Worm (Caenorhabditis elegans) whole organism, L1 larva: Measurements from ENCODE around the gene K03H9.3.

ENCODE experiments used
- C04F5.9 ChIP-seq: sonication (generic microtip); optimal IDR thresholded peaks from 2 replicates; lab custom pipeline; 2016; ENCODE audit warnings: missing genetic modification characterization, missing compliant biosample characterization
- F16B12.6 ChIP-seq: fragments of 150-350 bp; optimal IDR thresholded peaks from 2 replicates; lab custom pipeline; 2014; ENCODE audit warnings: missing biosample characterization, missing genetic modification characterization
- Y116A8C.19 ChIP-seq: sonication (generic microtip); optimal IDR thresholded peaks from 2 replicates; lab custom pipeline; 2016; ENCODE audit warnings: missing compliant biosample characterization, missing genetic modification characterization, borderline replicate concordance
- aha-1 ChIP-seq: fragments of 150-350 bp; optimal IDR thresholded peaks from 2 replicates; lab custom pipeline; 2014; ENCODE audit warnings: missing biosample characterization, missing genetic modification characterization
- aly-2 ChIP-seq: fragments of 150-350 bp; optimal IDR thresholded peaks from 2 replicates; lab custom pipeline; 2014; ENCODE audit warnings: missing biosample characterization, missing genetic modification characterization
- ama-1 ChIP-seq: fragments of 150-350 bp; optimal IDR thresholded peaks from 2 replicates; lab custom pipeline; 2014
- blmp-1 ChIP-seq: fragments of 150-350 bp; optimal IDR thresholded peaks from 2 replicates; lab custom pipeline; 2014; ENCODE audit warnings: missing biosample characterization, missing genetic modification characterization
- ceh-63 ChIP-seq: fragments of 200-800 bp; sonication (Bioruptor generic); optimal IDR thresholded peaks from 2 replicates; lab custom pipeline; 2018; ENCODE audit warnings: mild to moderate bottlenecking, missing genetic modification characterization, missing compliant biosample characterization
- ceh-90 ChIP-seq: sonication (generic microtip); optimal IDR thresholded peaks from 2 replicates; lab custom pipeline; 2016; ENCODE audit warnings: missing genetic modification characterization, missing compliant biosample characterization
- dpl-1 ChIP-seq, 3 experiments: fragments of 150-350 bp in 2 of 3; sonication (generic microtip) in 1 of 3; optimal IDR thresholded peaks; 2 replicates each; lab custom pipeline; 2014 to 2017; ENCODE audit warnings: missing biosample characterization in 3 of 3, missing genetic modification characterization in 3 of 3, missing genetic modification reagents in 3 of 3
- efl-1 ChIP-seq, 4 experiments: fragments of 150-350 bp; optimal IDR thresholded peaks in 3 of 4; peaks in 1 of 4; 1 replicate in 1 of 4; 2 replicates in 3 of 4; lab custom pipeline; 2014; ENCODE audit warnings: missing biosample characterization in 2 of 4, missing genetic modification characterization in 2 of 4, missing genetic modification reagents in 2 of 4
- efl-3 ChIP-seq: fragments of 200-800 bp; sonication (Bioruptor generic); optimal IDR thresholded peaks from 2 replicates; lab custom pipeline; 2018; ENCODE audit warnings: mild to moderate bottlenecking, missing genetic modification characterization, missing compliant biosample characterization
- egl-13 ChIP-seq: sonication (generic microtip); optimal IDR thresholded peaks from 2 replicates; lab custom pipeline; 2016; ENCODE audit warnings: missing genotype, missing genetic modification reagents, missing genetic modification characterization, missing compliant biosample characterization
- elt-2 ChIP-seq: sonication (generic microtip); optimal IDR thresholded peaks from 2 replicates; lab custom pipeline; 2016; ENCODE audit warnings: missing genetic modification characterization, mild to moderate bottlenecking, inconsistent platforms, missing compliant biosample characterization, missing genetic modification reagents
- elt-3 ChIP-seq, 6 experiments: fragments of 150-350 bp in 1 of 6; sonication (generic microtip); optimal IDR thresholded peaks; 2 replicates each; lab custom pipeline; 2017 to 2018; ENCODE audit warnings: missing biosample characterization in 6 of 6, missing genetic modification characterization in 6 of 6, inconsistent platforms in 1 of 6
- ets-5 ChIP-seq: fragments of 200-800 bp; sonication (Bioruptor generic); IDR thresholded peaks from 2 replicates; pipeline ENCODE4 v1.3.6; 2022; ENCODE audit warnings: missing genetic modification characterization, missing compliant biosample characterization
- fkh-10 ChIP-seq: sonication (generic microtip); optimal IDR thresholded peaks from 2 replicates; lab custom pipeline; 2017; ENCODE audit warnings: missing biosample characterization, missing genetic modification reagents, missing genetic modification characterization
- fkh-4 ChIP-seq: sonication (generic microtip); optimal IDR thresholded peaks from 2 replicates; lab custom pipeline; 2016; ENCODE audit warnings: missing compliant biosample characterization, missing genetic modification characterization, borderline replicate concordance
- fos-1 ChIP-seq: fragments of 150-350 bp; optimal IDR thresholded peaks from 2 replicates; lab custom pipeline; 2014; ENCODE audit warnings: missing biosample characterization, missing genetic modification characterization
- grh-1 ChIP-seq: fragments of 200-800 bp; sonication (Bioruptor generic); IDR thresholded peaks from 2 replicates; pipeline ENCODE4 v1.3.6; 2022; ENCODE audit warnings: missing genetic modification reagents, missing genetic modification characterization, missing compliant biosample characterization
- hlh-17 ChIP-seq: fragments of 200-800 bp; sonication (Bioruptor generic); optimal IDR thresholded peaks from 2 replicates; lab custom pipeline; 2018; ENCODE audit warnings: missing genetic modification characterization, mild to moderate bottlenecking, missing compliant biosample characterization, moderate library complexity, borderline replicate concordance
- hpl-2 ChIP-seq: fragments of 150-350 bp; optimal IDR thresholded peaks from 2 replicates; lab custom pipeline; 2014; ENCODE audit warnings: missing biosample characterization, missing genetic modification reagents, missing genetic modification characterization
- jun-1 ChIP-seq: fragments of 150-350 bp; optimal IDR thresholded peaks from 2 replicates; lab custom pipeline; 2014; ENCODE audit warnings: missing biosample characterization, missing genetic modification reagents, missing genetic modification characterization
- lin-13 ChIP-seq: fragments of 150-350 bp; optimal IDR thresholded peaks from 2 replicates; lab custom pipeline; 2014; ENCODE audit warnings: missing biosample characterization, missing genetic modification reagents, missing genetic modification characterization
- lin-14 ChIP-seq: fragments of 200-800 bp; sonication (Bioruptor generic); optimal IDR thresholded peaks from 2 replicates; lab custom pipeline; 2018; ENCODE audit warnings: mild to moderate bottlenecking, missing genetic modification characterization, moderate library complexity, missing compliant biosample characterization
- lin-15B ChIP-seq: fragments of 150-350 bp; sonication (generic microtip); optimal IDR thresholded peaks from 3 replicates; lab custom pipeline; 2014; ENCODE audit warnings: missing biosample characterization, missing genetic modification characterization
- lin-35 ChIP-seq, 2 experiments: fragments of 150-350 bp; optimal IDR thresholded peaks; 2 replicates each; lab custom pipeline; 2014; ENCODE audit warnings: missing biosample characterization in 2 of 2, missing genetic modification characterization in 2 of 2, missing genetic modification reagents in 2 of 2
- lin-39 ChIP-seq: fragments of 150-350 bp; optimal IDR thresholded peaks from 2 replicates; lab custom pipeline; 2014; ENCODE audit warnings: missing biosample characterization, missing genetic modification reagents, missing genetic modification characterization
- lir-3 ChIP-seq: sonication (generic microtip); optimal IDR thresholded peaks from 2 replicates; lab custom pipeline; 2016; ENCODE audit warnings: mild to moderate bottlenecking, missing genetic modification characterization, moderate library complexity, missing compliant biosample characterization; ENCODE audit not compliant: poor library complexity
- lsy-2 ChIP-seq, 2 experiments: fragments of 150-350 bp; optimal IDR thresholded peaks; 2 replicates each; lab custom pipeline; 2014; ENCODE audit warnings: missing biosample characterization in 2 of 2, missing genetic modification characterization in 2 of 2
- mef-2 ChIP-seq: fragments of 150-350 bp; optimal IDR thresholded peaks from 2 replicates; lab custom pipeline; 2014; ENCODE audit warnings: missing biosample characterization, missing genetic modification characterization
- mep-1 ChIP-seq: fragments of 150-350 bp; optimal IDR thresholded peaks from 2 replicates; lab custom pipeline; 2014; ENCODE audit warnings: missing biosample characterization, missing genetic modification characterization
- nhr-12 ChIP-seq: sonication (generic microtip); optimal IDR thresholded peaks from 2 replicates; lab custom pipeline; 2017; ENCODE audit warnings: missing biosample characterization, missing genetic modification characterization
- nhr-19 ChIP-seq: fragments of 200-800 bp; sonication (Bioruptor generic); conservative IDR thresholded peaks from 2 replicates; pipeline ENCODE4 v1.3.6; 2022; ENCODE audit warnings: missing genetic modification characterization, missing compliant biosample characterization
- nhr-20 ChIP-seq: sonication (generic microtip); optimal IDR thresholded peaks from 2 replicates; lab custom pipeline; 2016; ENCODE audit warnings: mild to moderate bottlenecking, missing genetic modification characterization, missing compliant biosample characterization
- nhr-47 ChIP-seq: sonication (generic microtip); optimal IDR thresholded peaks from 2 replicates; lab custom pipeline; 2016; ENCODE audit warnings: mild to moderate bottlenecking, missing genetic modification characterization, moderate library complexity, missing compliant biosample characterization
- nhr-71 ChIP-seq: sonication (generic microtip); optimal IDR thresholded peaks from 2 replicates; lab custom pipeline; 2016; ENCODE audit warnings: mild to moderate bottlenecking, missing genetic modification characterization, moderate library complexity, missing compliant biosample characterization
- nhr-84 ChIP-seq: sonication (generic microtip); optimal IDR thresholded peaks from 2 replicates; lab custom pipeline; 2017; ENCODE audit warnings: missing biosample characterization, missing genetic modification characterization
- pqm-1 ChIP-seq: sonication (generic microtip); optimal IDR thresholded peaks from 3 replicates; lab custom pipeline; 2017; ENCODE audit warnings: missing biosample characterization, missing genetic modification characterization
- rnt-1 ChIP-seq: sonication (generic microtip); optimal IDR thresholded peaks from 2 replicates; lab custom pipeline; 2016; ENCODE audit warnings: mild to moderate bottlenecking, missing genetic modification characterization, moderate library complexity, missing compliant biosample characterization
- skn-1 ChIP-seq: fragments of 150-350 bp; optimal IDR thresholded peaks from 2 replicates; lab custom pipeline; 2014; ENCODE audit warnings: missing biosample characterization, missing genetic modification characterization
- snu-23 ChIP-seq: sonication (generic microtip); optimal IDR thresholded peaks from 2 replicates; lab custom pipeline; 2016; ENCODE audit warnings: missing genetic modification characterization, missing compliant biosample characterization
- sox-4 ChIP-seq: sonication (generic microtip); optimal IDR thresholded peaks from 2 replicates; lab custom pipeline; 2016; ENCODE audit warnings: missing genetic modification characterization, missing compliant biosample characterization
- sptf-1 ChIP-seq: fragments of 150-350 bp; optimal IDR thresholded peaks from 2 replicates; lab custom pipeline; 2014; ENCODE audit warnings: missing biosample characterization, missing genetic modification characterization
- sup-37 ChIP-seq: fragments of 200-800 bp; sonication (Bioruptor generic); optimal IDR thresholded peaks from 2 replicates; lab custom pipeline; 2018; ENCODE audit warnings: mild to moderate bottlenecking, missing genetic modification characterization, missing compliant biosample characterization
- tbx-2 ChIP-seq: sonication (generic microtip); optimal IDR thresholded peaks from 2 replicates; lab custom pipeline; 2016; ENCODE audit warnings: missing genetic modification characterization, missing compliant biosample characterization
- tlp-1 ChIP-seq: fragments of 150-350 bp; optimal IDR thresholded peaks from 2 replicates; lab custom pipeline; 2014; ENCODE audit warnings: missing biosample characterization, missing genetic modification characterization
- unc-130 ChIP-seq: fragments of 150-350 bp; optimal IDR thresholded peaks from 2 replicates; lab custom pipeline; 2017; ENCODE audit warnings: missing biosample characterization, missing genetic modification characterization, inconsistent platforms
- unc-62 ChIP-seq: fragments of 150-350 bp; optimal IDR thresholded peaks from 2 replicates; lab custom pipeline; 2014; ENCODE audit warnings: missing biosample characterization, missing genetic modification reagents, missing genetic modification characterization
- unc-86 ChIP-seq: sonication (generic microtip); optimal IDR thresholded peaks from 2 replicates; lab custom pipeline; 2016; ENCODE audit warnings: missing genetic modification characterization, missing compliant biosample characterization
- vab-15 ChIP-seq: sonication (generic microtip); optimal IDR thresholded peaks from 2 replicates; lab custom pipeline; 2017; ENCODE audit warnings: missing genotype, mild to moderate bottlenecking, missing genetic modification characterization, missing compliant biosample characterization
- zag-1 ChIP-seq: fragments of 150-350 bp; optimal IDR thresholded peaks from 2 replicates; lab custom pipeline; 2014; ENCODE audit warnings: missing biosample characterization, missing genetic modification characterization
- ztf-4 ChIP-seq: fragments of 150-350 bp; optimal IDR thresholded peaks from 2 replicates; lab custom pipeline; 2014; ENCODE audit warnings: missing biosample characterization, missing genetic modification characterization

The K03H9.3 gene

DNA sequence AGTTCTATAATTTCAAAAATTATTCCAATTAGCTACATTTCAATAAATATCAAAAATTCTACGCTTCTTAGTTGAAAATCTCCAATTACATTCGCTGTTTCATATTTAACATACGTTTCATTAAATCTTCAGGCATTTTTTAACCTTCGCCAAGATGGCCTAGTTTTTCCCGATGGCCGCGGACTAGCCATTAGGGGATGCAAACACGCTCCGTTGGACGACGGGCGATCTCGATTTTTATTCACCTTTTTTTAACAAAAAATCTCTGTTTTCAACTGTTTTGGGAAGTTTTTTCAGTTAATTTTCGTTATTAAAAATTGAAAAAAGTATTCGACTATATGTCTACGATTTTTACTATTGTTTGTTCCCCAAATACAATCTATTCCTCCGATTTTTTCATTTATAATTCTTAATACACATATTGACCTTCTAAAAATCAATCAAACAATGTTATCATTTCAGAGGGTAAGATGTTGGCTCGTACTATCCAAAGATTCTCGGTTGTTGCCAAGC lies 39.7 kb upstream of the K03H9.3 start, which contains the start of gene F58F12.1 (continued):
- TF ChIP-seq lin-13 (GFP tag; lab: Kevin White, UChicago): peak; percentile 50
- no peak for TF ChIP-seq fkh-10 (GFP tag; lab: Kevin White, UChicago)
- TF ChIP-seq sox-4 (tag; lab: Kevin White, UChicago): peak; percentile 41
- TF ChIP-seq vab-15 (tag; lab: Kevin White, UChicago): no peak
- no peak for TF ChIP-seq pqm-1 (tag; lab: Kevin White, UChicago)
- TF ChIP-seq skn-1: no peak
- TF ChIP-seq C04F5.9 (tag; lab: Kevin White, UChicago): peak; percentile 30
- TF ChIP-seq nhr-20 (tag; lab: Kevin White, UChicago): peak; percentile 62
- TF ChIP-seq hpl-2 (GFP tag; lab: Kevin White, UChicago): no peak
- TF ChIP-seq jun-1: peak; percentile 44
- no peak for TF ChIP-seq lin-39
- TF ChIP-seq nhr-47 (tag; lab: Kevin White, UChicago): peak; percentile 72
- TF ChIP-seq hlh-17 (GFP tag; lab: Kevin White, UChicago): no peak
- peak; percentile 73 for TF ChIP-seq lin-14 (GFP tag; lab: Kevin White, UChicago)
- no peak for TF ChIP-seq unc-62 (GFP tag; lab: Kevin White, UChicago)
- no peak for TF ChIP-seq ceh-63 (GFP tag; lab: Kevin White, UChicago)
- peak; percentile 22 for TF ChIP-seq F16B12.6
- no peak for TF ChIP-seq ztf-4 (tag; lab: Kevin White, UChicago)
- no peak for TF ChIP-seq fkh-4 (tag; lab: Kevin White, UChicago)
- no peak for TF ChIP-seq efl-3 (GFP tag; lab: Kevin White, UChicago)
- no peak for TF ChIP-seq mef-2 (tag; lab: Kevin White, UChicago)
- no peak for TF ChIP-seq tlp-1
- no peak for TF ChIP-seq zag-1 (tag; lab: Kevin White, UChicago)
- no peak for TF ChIP-seq Y116A8C.19 (tag; lab: Kevin White, UChicago)
- TF ChIP-seq lsy-2 (tag; optimal IDR thresholded peaks at IDR 0.05; lab: Kevin White, UChicago): peak; percentile 56 to 79
- peak; percentile 72 for TF ChIP-seq nhr-71
- TF ChIP-seq ceh-90 (tag; lab: Kevin White, UChicago): peak; percentile 83
- no peak for TF ChIP-seq ama-1
- no peak for TF ChIP-seq grh-1 (GFP tag; lab: Robert Waterston, UW)
- no peak for TF ChIP-seq elt-2 (tag; lab: Kevin White, UChicago)
- TF ChIP-seq tbx-2 (tag; lab: Kevin White, UChicago): peak; percentile 78
- peak; percentile 3 for TF ChIP-seq unc-86
- TF ChIP-seq lin-15B: peak; percentile 87
- TF ChIP-seq nhr-84: no peak
- peak; percentile 87 for TF ChIP-seq lir-3 (tag; lab: Kevin White, UChicago)
- TF ChIP-seq rnt-1 (tag; lab: Kevin White, UChicago): peak; percentile 95
- TF ChIP-seq dpl-1 (GFP tag; optimal IDR thresholded peaks at IDR 0.05; lab: Kevin White, UChicago): peak; percentile 50 to 76 (median 62)
- TF ChIP-seq unc-130 (tag; lab: Kevin White, UChicago): peak; percentile 55
- no peak for TF ChIP-seq aha-1 (tag; lab: Kevin White, UChicago)
- TF ChIP-seq sup-37 (GFP tag; lab: Kevin White, UChicago): no peak
- peak; percentile 75 for TF ChIP-seq blmp-1
- TF ChIP-seq snu-23: peak; percentile 66
- TF ChIP-seq elt-3 (tag; optimal IDR thresholded peaks at IDR 0.05; lab: Kevin White, UChicago): peak in 1 of 6 experiments; percentile 21
- TF ChIP-seq aly-2 (tag; lab: Kevin White, UChicago): no peak
- no peak for TF ChIP-seq ets-5 (GFP tag; lab: Robert Waterston, UW)
- peak; percentile 68 to 74 for TF ChIP-seq lin-35 (GFP tag; optimal IDR thresholded peaks at IDR 0.05; lab: Kevin White, UChicago)
- TF ChIP-seq nhr-19 (GFP tag; lab: Robert Waterston, UW): peak; percentile 46
- peak; percentile 39 for TF ChIP-seq egl-13 (tag; lab: Kevin White, UChicago)
- TF ChIP-seq efl-1 (optimal IDR thresholded peaks at IDR 0.05; lab: Kevin White, UChicago): peak; percentile 66 to 73
- peak; percentile 61 to 94 for TF ChIP-seq efl-1 (GFP tag; optimal IDR thresholded peaks at IDR 0.05 in 1 of 2; lab: Kevin White, UChicago)
- peak; percentile 81 for TF ChIP-seq mep-1 (tag; lab: Kevin White, UChicago)
- no peak for TF ChIP-seq sptf-1 (tag; lab: Kevin White, UChicago)
- no peak for TF ChIP-seq nhr-12 (tag; lab: Kevin White, UChicago)
- no peak for TF ChIP-seq fos-1 (tag; lab: Kevin White, UChicago)
- TF ChIP-seq, all 84 proteins: peak for 41
